Fruit fly (Drosophila melanogaster): ENCODE data around the gene MED18.
A peak's percentile ranks its signal among the peaks of the same experiment; 100 is the strongest.

The MED18 gene

DNA sequence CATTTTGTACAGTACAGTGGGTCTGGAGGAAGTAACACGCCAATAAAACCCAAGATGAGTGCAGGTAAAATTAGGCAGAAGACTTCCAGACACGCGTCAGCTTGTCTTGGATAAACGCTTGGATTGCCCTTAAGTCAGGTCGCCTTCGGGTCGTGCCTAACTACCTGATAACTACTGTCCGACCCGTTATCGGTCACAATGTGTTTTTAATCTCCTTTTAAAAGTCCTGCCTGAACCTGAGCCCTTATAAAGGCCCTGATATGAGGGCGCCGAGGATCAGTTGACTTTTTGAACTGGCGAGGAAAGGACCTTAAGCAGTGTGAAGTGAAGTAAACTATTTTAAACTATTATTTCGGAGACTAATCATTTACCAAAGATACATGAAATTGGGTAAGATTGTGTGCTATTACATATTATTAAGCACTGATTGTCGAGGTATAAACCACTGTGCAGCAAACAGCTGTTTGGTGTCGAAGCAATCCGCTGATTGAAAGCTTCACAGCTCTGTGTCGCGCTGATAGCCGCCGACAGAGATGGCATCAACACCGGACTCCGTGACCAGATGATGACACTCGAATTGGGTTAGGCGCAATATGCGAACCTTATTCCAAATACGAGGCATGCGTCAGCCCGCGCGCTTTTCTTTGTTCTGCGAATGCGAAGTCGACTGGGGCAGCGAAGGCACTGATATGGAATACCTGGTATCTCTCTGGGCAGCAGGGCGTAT is 41.7 kb upstream of the MED18 start:
- peak; percentile 34 for TF ChIP-seq Jra (GFP tag; optimal IDR thresholded peaks at IDR 0.05)
- TF ChIP-seq h (GFP tag; optimal IDR thresholded peaks at IDR 0.05): no peak
- TF ChIP-seq HLH106 (tag; optimal IDR thresholded peaks at IDR 0.05): no peak
- TF ChIP-seq Rel (GFP tag; optimal IDR thresholded peaks at IDR 0.05): no peak
- TF ChIP-seq Rel (tag; optimal IDR thresholded peaks at IDR 0.05): no peak
- no peak for TF ChIP-seq br (GFP tag; optimal IDR thresholded peaks at IDR 0.05)

dm6 chrX:1824610-1824948 is 41.1 kb upstream of the MED18 start:
- TF ChIP-seq sv (GFP tag; optimal IDR thresholded peaks at IDR 0.05): no peak
- TF ChIP-seq brk (GFP tag; optimal IDR thresholded peaks at IDR 0.05): no peak
- TF ChIP-seq fru (GFP tag; optimal IDR thresholded peaks at IDR 0.05): peak; percentile 80
- TF ChIP-seq jim (GFP tag; optimal IDR thresholded peaks at IDR 0.05): no peak
- TF ChIP-seq dmrt93B (GFP tag; optimal IDR thresholded peaks at IDR 0.05): peak; percentile 48
- TF ChIP-seq Dfd (GFP tag; optimal IDR thresholded peaks at IDR 0.05): no peak
- peak; percentile 51 for TF ChIP-seq br (GFP tag; optimal IDR thresholded peaks at IDR 0.05)
- TF ChIP-seq Mio (GFP tag; optimal IDR thresholded peaks at IDR 0.05): no peak
- peak; percentile 54 for TF ChIP-seq rgr (GFP tag; optimal IDR thresholded peaks at IDR 0.05)
- TF ChIP-seq woc (GFP tag; optimal IDR thresholded peaks at IDR 0.05): peak; percentile 78
- TF ChIP-seq dsf (GFP tag; optimal IDR thresholded peaks at IDR 0.05; ENCODE audit: borderline replicate concordance): no peak
- no peak for TF ChIP-seq N (GFP tag; optimal IDR thresholded peaks at IDR 0.05)
- no peak for TF ChIP-seq Myc (optimal IDR thresholded peaks at IDR 0.05)
- no peak for TF ChIP-seq CrebA (GFP tag; optimal IDR thresholded peaks at IDR 0.05; ENCODE audit: borderline replicate concordance)
- TF ChIP-seq Jra (GFP tag; optimal IDR thresholded peaks at IDR 0.05): no peak
- no peak for TF ChIP-seq dl (GFP tag; optimal IDR thresholded peaks at IDR 0.05; ENCODE audit: insufficient read depth in 1 of 2, partially characterized antibody in 2 of 2)
- no peak for TF ChIP-seq Rel (GFP tag; optimal IDR thresholded peaks at IDR 0.05)
- peak; percentile 25 for TF ChIP-seq Rel (tag; optimal IDR thresholded peaks at IDR 0.05)
- no peak for TF ChIP-seq GATAd (GFP tag; optimal IDR thresholded peaks at IDR 0.05)
- no peak for TF ChIP-seq usp (GFP tag; optimal IDR thresholded peaks at IDR 0.05)
- TF ChIP-seq foxo (GFP tag; optimal IDR thresholded peaks at IDR 0.05): peak in 1 of 2 experiments; percentile 78
- peak; percentile 88 for TF ChIP-seq h (GFP tag; optimal IDR thresholded peaks at IDR 0.05)
- no peak for TF ChIP-seq Abd-B (GFP tag; optimal IDR thresholded peaks at IDR 0.05)
- peak; percentile 1 for TF ChIP-seq CG32264 (GFP tag; optimal IDR thresholded peaks at IDR 0.05)
- TF ChIP-seq sage (GFP tag; optimal IDR thresholded peaks at IDR 0.05): no peak
- no peak for TF ChIP-seq lola (GFP tag; optimal IDR thresholded peaks at IDR 0.05)
- peak; percentile 68 for TF ChIP-seq pan (optimal IDR thresholded peaks at IDR 0.05)
- no peak for TF ChIP-seq Dif (GFP tag; optimal IDR thresholded peaks at IDR 0.05; ENCODE audit: partially characterized antibody)
- TF ChIP-seq OdsH (GFP tag; optimal IDR thresholded peaks at IDR 0.05): peak; percentile 68
- TF ChIP-seq ey (GFP tag; optimal IDR thresholded peaks at IDR 0.05): peak; percentile 72
- no peak for TF ChIP-seq Hr83 (GFP tag; optimal IDR thresholded peaks at IDR 0.05; ENCODE audit: poor library complexity, severe bottlenecking)
- TF ChIP-seq Sp1 (GFP tag; optimal IDR thresholded peaks at IDR 0.05): peak; percentile 47
- TF ChIP-seq HLH106 (tag; optimal IDR thresholded peaks at IDR 0.05): peak; percentile 63
- no peak for TF ChIP-seq Vsx2 (GFP tag; optimal IDR thresholded peaks at IDR 0.05; ENCODE audit: partially characterized antibody)
- no peak for TF ChIP-seq tai (GFP tag; optimal IDR thresholded peaks at IDR 0.05)
- TF ChIP-seq Hnf4 (GFP tag; optimal IDR thresholded peaks at IDR 0.05): peak; percentile 47
- no peak for TF ChIP-seq Hr78 (GFP tag; optimal IDR thresholded peaks at IDR 0.05)
- TF ChIP-seq psq (GFP tag; optimal IDR thresholded peaks at IDR 0.05): peak; percentile 41
- TF ChIP-seq CG9705 (GFP tag; optimal IDR thresholded peaks at IDR 0.05): no peak

Data from whole organism, wandering third instar larva.